Worm (Caenorhabditis elegans) whole organism, mixed stage, embryonic: ENCODE data around the gene F14H3.14.

Source experiments
- cnd-1 ChIP-seq: fragments of 200-800 bp; sonication (Bioruptor generic); optimal IDR thresholded peaks from 2 replicates; lab custom pipeline; 2018; ENCODE audit warnings: mild to moderate bottlenecking, missing genetic modification characterization, missing compliant biosample characterization
- elt-1 ChIP-seq: sonication (generic microtip); optimal IDR thresholded peaks from 2 replicates; lab custom pipeline; 2017; ENCODE audit warnings: missing genetic modification characterization, mild to moderate bottlenecking, missing compliant biosample characterization, antibody characterized with exemption, moderate library complexity, borderline replicate concordance; ENCODE audit not compliant: insufficient read depth
- elt-3 ChIP-seq: fragments of 150-350 bp; optimal IDR thresholded peaks from 2 replicates; lab custom pipeline; 2014; ENCODE audit warnings: missing biosample characterization, missing genetic modification characterization
- nhr-76 ChIP-seq: sonication (generic microtip); optimal IDR thresholded peaks from 2 replicates; lab custom pipeline; 2017; ENCODE audit warnings: missing biosample characterization, missing genetic modification characterization
- pha-4 ChIP-seq: fragments of 150-350 bp; optimal IDR thresholded peaks from 2 replicates; lab custom pipeline; 2018; ENCODE audit warnings: missing biosample characterization, missing genetic modification reagents, missing genetic modification characterization
- unc-62 ChIP-seq: fragments of 150-350 bp; optimal IDR thresholded peaks from 2 replicates; lab custom pipeline; 2014; ENCODE audit warnings: missing biosample characterization, missing genetic modification reagents, missing genetic modification characterization

DNA sequence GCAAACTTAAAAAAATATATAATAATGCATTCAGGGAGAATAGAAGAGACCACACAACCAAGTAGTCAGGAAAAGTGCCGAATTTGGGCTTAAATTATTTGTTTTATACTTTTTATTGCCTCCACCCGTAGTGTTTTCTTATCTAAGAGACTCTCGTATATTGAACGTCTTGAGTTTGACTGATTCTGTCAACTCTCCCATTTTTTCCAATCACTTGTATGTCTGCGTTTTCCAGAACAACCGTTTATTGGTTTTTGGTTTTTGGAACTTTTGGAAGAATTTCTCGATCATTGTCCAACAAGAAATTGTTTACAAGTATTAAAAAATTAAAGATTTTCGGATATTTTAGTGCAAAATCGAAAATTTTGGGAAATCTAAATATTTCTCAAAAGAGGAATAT lies 19.0 kb downstream of the F14H3.14 start:
- TF ChIP-seq pha-4 (tag; lab: Kevin White, UChicago) (no peak), nhr-76 (tag; lab: Kevin White, UChicago) (no peak), cnd-1 (tag; lab: Kevin White, UChicago) (no peak), elt-1 (tag; lab: Kevin White, UChicago) (no peak), elt-3 (tag; lab: Kevin White, UChicago) (no peak), unc-62 (no peak)
